Fruit fly (Drosophila melanogaster) whole organism, pupa: ENCODE data around the gene aop.
A peak's percentile ranks its signal among the peaks of the same experiment; 100 is the strongest.

Experiments
- CG10348 ChIP-seq: fragments of 200-800 bp; sonication (Bioruptor generic); IDR thresholded peaks from 2 replicates; pipeline ENCODE4 v1.3.6; 2022; ENCODE audit warnings: missing biosample characterization, missing genetic modification characterization
- CG17806 ChIP-seq: fragments of 200-800 bp; sonication (Bioruptor generic); optimal IDR thresholded peaks from 2 replicates; lab custom pipeline; 2018; ENCODE audit warnings: missing biosample characterization, mild to moderate bottlenecking, missing genetic modification characterization, moderate library complexity
- CG34367 ChIP-seq: fragments of 200-800 bp; sonication (Bioruptor generic); optimal IDR thresholded peaks from 2 replicates; lab custom pipeline; 2018; ENCODE audit warnings: missing biosample characterization, mild to moderate bottlenecking, missing genetic modification characterization
- CG4496 ChIP-seq: fragments of 200-800 bp; sonication (Bioruptor generic); IDR thresholded peaks from 3 replicates; pipeline ENCODE4 v1.3.6; 2022; ENCODE audit warnings: missing biosample characterization, missing genetic modification characterization
- CG8301 ChIP-seq: fragments of 200-800 bp; sonication (Bioruptor generic); optimal IDR thresholded peaks from 2 replicates; lab custom pipeline; 2018; ENCODE audit warnings: missing biosample characterization, mild to moderate bottlenecking, missing genetic modification characterization
- D1 ChIP-seq: fragments of 200-800 bp; sonication (Bioruptor generic); optimal IDR thresholded peaks from 2 replicates; lab custom pipeline; 2018; ENCODE audit warnings: missing biosample characterization, mild to moderate bottlenecking, missing genetic modification characterization, moderate library complexity
- EcR ChIP-seq: fragments of 200-800 bp; sonication (Bioruptor generic); optimal IDR thresholded peaks from 3 replicates; lab custom pipeline; 2019; ENCODE audit warnings: missing biosample characterization, missing genetic modification characterization, mild to moderate bottlenecking, moderate library complexity, missing genetic modification reagents
- Ets98B ChIP-seq: fragments of 200-800 bp; sonication (Bioruptor generic); IDR thresholded peaks from 2 replicates; pipeline ENCODE4 v1.3.6; 2022; ENCODE audit warnings: missing biosample characterization, missing genetic modification characterization
- Pif1A ChIP-seq: fragments of 200-800 bp; sonication (Bioruptor generic); optimal IDR thresholded peaks from 3 replicates; lab custom pipeline; 2016; ENCODE audit warnings: missing biosample characterization, missing genetic modification characterization
- Pif1B ChIP-seq: fragments of 200-800 bp; sonication (Bioruptor generic); optimal IDR thresholded peaks from 3 replicates; lab custom pipeline; 2016; ENCODE audit warnings: missing biosample characterization, missing genetic modification characterization
- Snoo ChIP-seq: fragments of 200-800 bp; sonication (Bioruptor generic); optimal IDR thresholded peaks from 3 replicates; lab custom pipeline; 2017; ENCODE audit warnings: missing biosample characterization, mild to moderate bottlenecking, missing genetic modification characterization, inconsistent platforms
- fd96Ca ChIP-seq: fragments of 200-800 bp; sonication (Bioruptor generic); IDR thresholded peaks from 3 replicates; pipeline ENCODE4 v1.3.6; 2022; ENCODE audit warnings: missing biosample characterization, missing genetic modification characterization
- rn ChIP-seq: fragments of 200-800 bp; sonication (Bioruptor generic); IDR thresholded peaks from 2 replicates; pipeline ENCODE4 v1.3.6; 2022; ENCODE audit warnings: missing biosample characterization, missing genetic modification characterization

- TF ChIP-seq CG17806 (tag; lab: Kevin White, UChicago) = peak; percentile 98
- TF ChIP-seq Ets98B (GFP tag; lab: Robert Waterston, UW) = no peak
- no peak for TF ChIP-seq fd96Ca (GFP tag; lab: Robert Waterston, UW)
- no peak for TF ChIP-seq rn (GFP tag; lab: Robert Waterston, UW)
- no peak for TF ChIP-seq CG10348 (GFP tag; lab: Robert Waterston, UW)
- peak; percentile 99 for TF ChIP-seq Pif1A (GFP tag; lab: Kevin White, UChicago)
- peak; percentile 98 for TF ChIP-seq Snoo (tag; lab: Kevin White, UChicago)
- no peak for TF ChIP-seq CG4496 (GFP tag; lab: Robert Waterston, UW)
- TF ChIP-seq CG34367 = peak; percentile 95
- peak; percentile 92 for TF ChIP-seq EcR (GFP tag; lab: Kevin White, UChicago)
- TF ChIP-seq CG8301 (tag; lab: Kevin White, UChicago) = peak; percentile 99
- peak; percentile 94 for TF ChIP-seq D1 (tag; lab: Kevin White, UChicago)
- peak; percentile 98 for TF ChIP-seq Pif1B (GFP tag; lab: Kevin White, UChicago)
These were observed 20.3 kb upstream of the aop start for dm6 chr2L:2198613-2199432.
